Fruit fly (Drosophila melanogaster): ENCODE measurements around the gene pn.

- no peak for TF ChIP-seq CG14965 (GFP tag; optimal IDR thresholded peaks at IDR 0.05; ENCODE audit: borderline replicate concordance)
- TF ChIP-seq CG11560 (tag; IDR thresholded peaks at IDR 0.05) = no peak
Measured at dm6 chrX:2146574-2146973, 34.4 kb upstream of the pn start.
